Fruit fly (Drosophila melanogaster) whole organism, embryonic: ENCODE measurements around the gene CG17637.

Experiments
- Adf1 ChIP-seq: fragments of 200-800 bp; sonication (Bioruptor generic); IDR thresholded peaks from 2 replicates; pipeline ENCODE4 v1.3.6; 2022; ENCODE audit warnings: missing biosample characterization, missing genetic modification characterization
- CG10431 ChIP-seq: fragments of 200-800 bp; sonication (Bioruptor generic); optimal IDR thresholded peaks from 3 replicates; lab custom pipeline; 2018; ENCODE audit warnings: missing biosample characterization, mild to moderate bottlenecking, missing genetic modification characterization
- CG10543 ChIP-seq: fragments of 200-800 bp; sonication (Bioruptor generic); optimal IDR thresholded peaks from 3 replicates; lab custom pipeline; 2017; ENCODE audit warnings: missing biosample characterization, mild to moderate bottlenecking, missing genetic modification characterization, moderate library complexity
- CG12155 ChIP-seq: fragments of 200-800 bp; sonication (Bioruptor generic); optimal IDR thresholded peaks from 3 replicates; lab custom pipeline; 2016; ENCODE audit warnings: missing biosample characterization, missing genetic modification characterization
- CG12391 ChIP-seq: fragments of 200-800 bp; sonication (Bioruptor generic); optimal IDR thresholded peaks from 3 replicates; lab custom pipeline; 2018; ENCODE audit warnings: missing biosample characterization, mild to moderate bottlenecking, missing genetic modification characterization, moderate library complexity
- CG14441 ChIP-seq: fragments of 200-800 bp; sonication (Bioruptor generic); IDR thresholded peaks from 2 replicates; pipeline ENCODE4 v1.3.6; 2022; ENCODE audit warnings: missing biosample characterization, missing genetic modification characterization
- CG14667 ChIP-seq: fragments of 200-800 bp; sonication (Bioruptor generic); IDR thresholded peaks from 2 replicates; pipeline ENCODE4 v1.3.6; 2022; ENCODE audit warnings: missing biosample characterization, missing genetic modification characterization
- CG17568 ChIP-seq: fragments of 200-800 bp; sonication (Bioruptor generic); optimal IDR thresholded peaks from 2 replicates; lab custom pipeline; 2018; ENCODE audit warnings: missing biosample characterization, mild to moderate bottlenecking, missing genetic modification characterization, moderate library complexity
- CG1792 ChIP-seq: fragments of 200-800 bp; sonication (Bioruptor generic); optimal IDR thresholded peaks from 2 replicates; lab custom pipeline; 2016; ENCODE audit warnings: missing biosample characterization, missing genetic modification characterization
- CG2199 ChIP-seq: fragments of 200-800 bp; sonication (Bioruptor generic); IDR thresholded peaks from 3 replicates; pipeline ENCODE4 v1.3.6; 2022; ENCODE audit warnings: missing biosample characterization, missing genetic modification characterization
- CG30403 ChIP-seq: fragments of 200-800 bp; sonication (Bioruptor generic); optimal IDR thresholded peaks from 3 replicates; lab custom pipeline; 2016; ENCODE audit warnings: missing biosample characterization, missing genetic modification characterization
- CG31365 ChIP-seq: fragments of 200-800 bp; sonication (Bioruptor generic); optimal IDR thresholded peaks from 2 replicates; lab custom pipeline; 2018; ENCODE audit warnings: missing biosample characterization, mild to moderate bottlenecking, missing genetic modification characterization
- CG34376 ChIP-seq: fragments of 200-800 bp; sonication (Bioruptor generic); optimal IDR thresholded peaks from 2 replicates; lab custom pipeline; 2018; ENCODE audit warnings: missing biosample characterization, mild to moderate bottlenecking, missing genetic modification characterization
- CG7372 ChIP-seq: fragments of 200-800 bp; sonication (Bioruptor generic); IDR thresholded peaks from 2 replicates; pipeline ENCODE4 v1.3.6; 2022; ENCODE audit warnings: missing biosample characterization, missing genetic modification characterization
- CG9797 ChIP-seq: fragments of 200-800 bp; sonication (Bioruptor generic); optimal IDR thresholded peaks from 3 replicates; lab custom pipeline; 2018; ENCODE audit warnings: missing biosample characterization, mild to moderate bottlenecking, missing genetic modification characterization
- CoRest ChIP-seq: fragments of 200-800 bp; sonication (Bioruptor generic); optimal IDR thresholded peaks from 3 replicates; lab custom pipeline; 2018; ENCODE audit warnings: missing biosample characterization, mild to moderate bottlenecking, missing genetic modification characterization, moderate library complexity
- D19A ChIP-seq: fragments of 200-800 bp; optimal IDR thresholded peaks from 3 replicates; lab custom pipeline; 2019; ENCODE audit warnings: missing biosample characterization, mild to moderate bottlenecking, missing genetic modification characterization, moderate library complexity
- D19B ChIP-seq: fragments of 200-800 bp; sonication (Bioruptor generic); optimal IDR thresholded peaks from 2 replicates; lab custom pipeline; 2017; ENCODE audit warnings: missing biosample characterization, mild to moderate bottlenecking, missing genetic modification characterization
- Dek ChIP-seq: fragments of 200-800 bp; sonication (Bioruptor generic); optimal IDR thresholded peaks from 3 replicates; lab custom pipeline; 2019; ENCODE audit warnings: missing biosample characterization, mild to moderate bottlenecking, missing genetic modification characterization, moderate library complexity
- Dip3 ChIP-seq: fragments of 200-800 bp; sonication (Bioruptor generic); optimal IDR thresholded peaks from 3 replicates; lab custom pipeline; 2016; ENCODE audit warnings: missing biosample characterization, missing genetic modification characterization
- Elba2 ChIP-seq: fragments of 200-800 bp; sonication (Bioruptor generic); optimal IDR thresholded peaks from 3 replicates; lab custom pipeline; 2016; ENCODE audit warnings: missing biosample characterization, missing genetic modification characterization
- GATAe ChIP-seq: fragments of 200-800 bp; sonication (Bioruptor generic); conservative IDR thresholded peaks from 2 replicates; pipeline ENCODE4 v1.3.6; 2022; ENCODE audit warnings: missing biosample characterization, missing genetic modification characterization
- Gug ChIP-seq: fragments of 200-800 bp; sonication (Bioruptor generic); IDR thresholded peaks from 4 replicates; pipeline ENCODE4 v1.3.6; 2022; ENCODE audit warnings: missing biosample characterization, missing genetic modification characterization
- H2.0 ChIP-seq: fragments of 200-800 bp; sonication (Bioruptor generic); IDR thresholded peaks from 2 replicates; pipeline ENCODE4 v1.3.6; 2022; ENCODE audit warnings: missing biosample characterization, missing genetic modification characterization
- Hr78 ChIP-seq, 2 experiments: fragments of 200-800 bp in 1 of 2; fragments of >200 bp in 1 of 2; sonication (Bioruptor generic) in 1 of 2; optimal IDR thresholded peaks; 2 replicates each; lab custom pipeline; 2017 to 2019; ENCODE audit warnings: missing biosample characterization in 2 of 2, missing genetic modification characterization in 2 of 2, mild to moderate bottlenecking in 1 of 2, moderate library complexity in 1 of 2
- MBD-R2 ChIP-seq: fragments of 200-800 bp; sonication (Bioruptor generic); IDR thresholded peaks from 2 replicates; pipeline ENCODE4 v1.3.6; 2022; ENCODE audit warnings: missing biosample characterization, missing genetic modification characterization
- Meics ChIP-seq: fragments of 200-800 bp; sonication (Bioruptor generic); optimal IDR thresholded peaks from 2 replicates; lab custom pipeline; 2017; ENCODE audit warnings: missing biosample characterization, mild to moderate bottlenecking, missing genetic modification characterization
- NFAT ChIP-seq: fragments of 200-800 bp; sonication (Bioruptor generic); IDR thresholded peaks from 2 replicates; pipeline ENCODE4 v1.3.6; 2022; ENCODE audit warnings: missing biosample characterization, missing genetic modification characterization
- Nf-YB ChIP-seq: fragments of 200-800 bp; sonication (Bioruptor generic); optimal IDR thresholded peaks from 3 replicates; lab custom pipeline; 2019; ENCODE audit warnings: missing biosample characterization, mild to moderate bottlenecking, missing genetic modification characterization, moderate library complexity
- Optix ChIP-seq: fragments of 200-800 bp; sonication (Bioruptor generic); IDR thresholded peaks from 3 replicates; pipeline ENCODE4 v1.3.6; 2022; ENCODE audit warnings: missing biosample characterization, missing genetic modification characterization
- Rfx ChIP-seq: fragments of 200-800 bp; sonication (Bioruptor generic); IDR thresholded peaks from 2 replicates; pipeline ENCODE4 v1.3.6; 2022; ENCODE audit warnings: missing biosample characterization, missing genetic modification characterization
- Sin3A ChIP-seq: fragments of >200 bp; optimal IDR thresholded peaks from 2 replicates; lab custom pipeline; 2018
- Xrp1 ChIP-seq: fragments of 200-800 bp; sonication (Bioruptor generic); IDR thresholded peaks from 2 replicates; pipeline ENCODE4 v1.3.6; 2022; ENCODE audit warnings: missing biosample characterization, missing genetic modification characterization
- ac ChIP-seq: fragments of 200-800 bp; sonication (Bioruptor generic); optimal IDR thresholded peaks from 3 replicates; lab custom pipeline; 2017; ENCODE audit warnings: missing biosample characterization, mild to moderate bottlenecking, missing genetic modification characterization
- disco-r ChIP-seq: fragments of 200-800 bp; sonication (Bioruptor generic); optimal IDR thresholded peaks from 2 replicates; lab custom pipeline; 2016; ENCODE audit warnings: missing biosample characterization, missing genetic modification characterization
- esg ChIP-seq: fragments of 200-800 bp; sonication (Bioruptor generic); conservative IDR thresholded peaks from 2 replicates; pipeline ENCODE4 v1.3.6; 2022; ENCODE audit warnings: missing biosample characterization, missing genetic modification characterization
- gcm2 ChIP-seq: fragments of 200-800 bp; sonication (Bioruptor generic); optimal IDR thresholded peaks from 2 replicates; lab custom pipeline; 2016; ENCODE audit warnings: missing biosample characterization, missing genetic modification characterization
- gsb ChIP-seq: fragments of 200-800 bp; sonication (Bioruptor generic); IDR thresholded peaks from 2 replicates; pipeline ENCODE4 v1.3.6; 2022; ENCODE audit warnings: missing biosample characterization, missing genetic modification characterization
- hbn ChIP-seq: fragments of 200-800 bp; sonication (Bioruptor generic); IDR thresholded peaks from 2 replicates; pipeline ENCODE4 v1.3.6; 2022; ENCODE audit warnings: missing biosample characterization, missing genetic modification characterization; ENCODE audit not compliant: partially characterized antibody
- jumu ChIP-seq: fragments of 200-800 bp; sonication (Bioruptor generic); optimal IDR thresholded peaks from 3 replicates; lab custom pipeline; 2016; ENCODE audit warnings: missing biosample characterization, missing genetic modification characterization
- kni ChIP-seq: fragments of 200-800 bp; sonication (Bioruptor generic); optimal IDR thresholded peaks from 3 replicates; lab custom pipeline; 2017; ENCODE audit warnings: mild to moderate bottlenecking, missing biosample characterization, missing genetic modification reagents, missing genetic modification characterization
- lilli ChIP-seq: fragments of 200-800 bp; sonication (Bioruptor generic); optimal IDR thresholded peaks from 3 replicates; lab custom pipeline; 2016; ENCODE audit warnings: missing biosample characterization, missing genetic modification characterization
- lmd ChIP-seq: fragments of 200-800 bp; sonication (Bioruptor generic); IDR thresholded peaks from 2 replicates; pipeline ENCODE4 v1.3.6; 2022; ENCODE audit warnings: missing biosample characterization, missing genetic modification characterization
- luna ChIP-seq: fragments of 200-800 bp; sonication (Bioruptor generic); optimal IDR thresholded peaks from 2 replicates; lab custom pipeline; 2016; ENCODE audit warnings: missing biosample characterization, missing genetic modification characterization
- mam ChIP-seq: fragments of 200-800 bp; sonication (Bioruptor generic); optimal IDR thresholded peaks from 3 replicates; lab custom pipeline; 2016; ENCODE audit warnings: missing biosample characterization, missing genetic modification characterization
- nerfin-2 ChIP-seq: fragments of 200-800 bp; sonication (Bioruptor generic); IDR thresholded peaks from 2 replicates; pipeline ENCODE4 v1.3.6; 2022; ENCODE audit warnings: missing biosample characterization, missing genetic modification characterization; ENCODE audit not compliant: partially characterized antibody
- ro ChIP-seq: fragments of 200-800 bp; sonication (Bioruptor generic); IDR thresholded peaks from 2 replicates; pipeline ENCODE4 v1.3.6; 2022; ENCODE audit warnings: missing biosample characterization, missing genetic modification characterization
- seq ChIP-seq: fragments of 200-800 bp; sonication (Bioruptor generic); IDR thresholded peaks from 2 replicates; pipeline ENCODE4 v1.3.6; 2022; ENCODE audit warnings: missing biosample characterization, missing genetic modification characterization
- sim ChIP-seq: fragments of 200-800 bp; sonication (Bioruptor generic); IDR thresholded peaks from 2 replicates; pipeline ENCODE4 v1.3.6; 2022; ENCODE audit warnings: missing biosample characterization, missing genetic modification characterization
- tin ChIP-seq: fragments of 200-800 bp; sonication (Bioruptor generic); optimal IDR thresholded peaks from 3 replicates; lab custom pipeline; 2016; ENCODE audit warnings: missing biosample characterization, missing genetic modification characterization
- twi ChIP-seq: fragments of 200-800 bp; optimal IDR thresholded peaks from 2 replicates; lab custom pipeline; 2019; ENCODE audit warnings: missing biosample characterization, mild to moderate bottlenecking, missing genetic modification characterization, moderate library complexity

CG17637 gene

DNA sequence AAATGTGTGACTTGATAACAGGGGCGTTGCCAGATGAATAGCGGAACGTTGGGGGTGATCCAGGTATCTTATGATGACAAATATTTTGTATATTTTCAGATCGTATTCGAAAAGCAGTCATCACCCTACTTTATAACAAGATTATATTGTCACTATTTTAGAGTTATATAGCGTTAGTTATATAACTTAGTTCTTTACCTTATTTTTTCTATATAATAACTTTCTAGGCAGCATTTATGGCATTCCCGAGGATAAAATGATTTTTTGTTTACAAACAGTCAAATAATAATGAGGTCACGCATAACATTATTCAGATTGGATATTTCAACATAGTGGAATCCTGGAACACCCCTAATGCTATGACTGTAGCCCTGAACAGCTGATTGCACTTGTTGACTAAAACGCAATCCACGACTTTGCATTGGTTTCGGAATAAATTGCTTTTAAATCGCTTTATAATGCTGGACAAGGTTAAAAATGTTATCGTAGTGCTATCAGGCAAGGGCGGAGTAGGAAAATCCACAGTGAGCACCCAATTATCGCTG is 22.3 kb downstream of the CG17637 start, which contains the start of gene Nubp2 (continued):
- TF ChIP-seq nerfin-2 (GFP tag; lab: Robert Waterston, UW) (no peak), disco-r (GFP tag; lab: Kevin White, UChicago) (peak; percentile 82), CG9797 (GFP tag; lab: Kevin White, UChicago) (peak; percentile 40), sim (GFP tag; lab: Robert Waterston, UW) (peak; percentile 84), CoRest (tag; lab: Kevin White, UChicago) (peak; percentile 98), Rfx (GFP tag; lab: Robert Waterston, UW) (peak; percentile 95), seq (GFP tag; lab: Robert Waterston, UW) (peak; percentile 92), CG30403 (GFP tag; lab: Kevin White, UChicago) (peak; percentile 99), H2.0 (GFP tag; lab: Robert Waterston, UW) (peak; percentile 90), kni (GFP tag; lab: Kevin White, UChicago) (peak; percentile 93), Optix (peak; percentile 74; the same call in 2 of the 3 replicates), mam (GFP tag; lab: Kevin White, UChicago) (peak; percentile 95), CG14441 (GFP tag; lab: Robert Waterston, UW) (peak; percentile 90), Dip3 (peak; percentile 94), NFAT (GFP tag; lab: Robert Waterston, UW) (peak; percentile 93), CG12391 (peak; percentile 98), CG31365 (tag; lab: Kevin White, UChicago) (peak; percentile 51), luna (GFP tag; lab: Kevin White, UChicago) (peak; percentile 73), gsb (peak; percentile 86), Adf1 (GFP tag; lab: Robert Waterston, UW) (peak; percentile 78), tin (GFP tag; lab: Kevin White, UChicago) (peak; percentile 97), CG2199 (GFP tag; lab: Robert Waterston, UW) (no peak), ac (peak; percentile 83), Sin3A (lab: Kevin White, UChicago) (peak; percentile 83), jumu (GFP tag; lab: Kevin White, UChicago) (peak; percentile 92), Nf-YB (peak; percentile 90), D19A (tag; lab: Kevin White, UChicago) (peak; percentile 91), twi (peak; percentile 94), CG12155 (peak; percentile 96), gcm2 (GFP tag; lab: Kevin White, UChicago) (peak; percentile 86), D19B (GFP tag; lab: Kevin White, UChicago) (peak; percentile 89), CG7372 (GFP tag; lab: Robert Waterston, UW) (peak; percentile 95), Meics (GFP tag; lab: Kevin White, UChicago) (peak; percentile 96), Hr78 (GFP tag; optimal IDR thresholded peaks at IDR 0.05; lab: Kevin White, UChicago) (peak in 1 of 2 experiments; percentile 85), Dek (tag; lab: Kevin White, UChicago) (peak; percentile 95), CG34376 (peak; percentile 95), hbn (GFP tag; lab: Robert Waterston, UW) (no peak), CG10431 (GFP tag; lab: Kevin White, UChicago) (peak; percentile 82), CG14667 (GFP tag; lab: Robert Waterston, UW) (peak; percentile 89), esg (GFP tag; lab: Robert Waterston, UW) (peak; percentile 93), CG1792 (GFP tag; lab: Kevin White, UChicago) (peak; percentile 87), GATAe (peak; percentile 90), CG10543 (GFP tag; lab: Kevin White, UChicago) (peak; percentile 97), Gug (GFP tag; lab: Robert Waterston, UW) (peak; percentile 88), lilli (peak; percentile 97), Elba2 (GFP tag; lab: Kevin White, UChicago) (peak; percentile 90), CG17568 (GFP tag; lab: Kevin White, UChicago) (peak; percentile 89), ro (GFP tag; lab: Robert Waterston, UW) (peak; percentile 79), Xrp1 (GFP tag; lab: Robert Waterston, UW) (peak; percentile 95), MBD-R2 (GFP tag; lab: Robert Waterston, UW) (peak; percentile 81), lmd (GFP tag; lab: Robert Waterston, UW) (peak; percentile 96)
